Worm (Caenorhabditis elegans) whole organism, late embryonic: ENCODE results near the gene lgg-1.

Source experiments
- C08G9.2 ChIP-seq: sonication (generic microtip); optimal IDR thresholded peaks from 2 replicates; lab custom pipeline; 2016; ENCODE audit warnings: mild to moderate bottlenecking, missing genetic modification characterization, moderate library complexity, missing compliant biosample characterization
- K09A11.1 ChIP-seq: sonication (generic microtip); optimal IDR thresholded peaks from 2 replicates; lab custom pipeline; 2017; ENCODE audit warnings: antibody characterized with exemption, mild to moderate bottlenecking, missing genetic modification characterization, missing compliant biosample characterization; ENCODE audit not compliant: insufficient read depth
- Y22D7AL.16 ChIP-seq: sonication (generic microtip); optimal IDR thresholded peaks from 2 replicates; lab custom pipeline; 2016; ENCODE audit warnings: missing genetic modification characterization, missing compliant biosample characterization
- ahr-1 ChIP-seq: sonication (generic microtip); optimal IDR thresholded peaks from 2 replicates; lab custom pipeline; 2016; ENCODE audit warnings: missing genetic modification characterization, missing compliant biosample characterization
- ceh-14 ChIP-seq: sonication (generic microtip); optimal IDR thresholded peaks from 2 replicates; lab custom pipeline; 2016; ENCODE audit warnings: missing genotype, missing genetic modification characterization, missing compliant biosample characterization
- ceh-19 ChIP-seq: fragments of 200-800 bp; sonication (Bioruptor generic); optimal IDR thresholded peaks from 2 replicates; lab custom pipeline; 2018; ENCODE audit warnings: mild to moderate bottlenecking, missing genetic modification characterization, missing compliant biosample characterization
- ceh-30 ChIP-seq: fragments of 150-350 bp; optimal IDR thresholded peaks from 2 replicates; lab custom pipeline; 2014; ENCODE audit warnings: missing biosample characterization, missing genetic modification characterization
- ceh-34 ChIP-seq: sonication (generic microtip); optimal IDR thresholded peaks from 2 replicates; lab custom pipeline; 2016; ENCODE audit warnings: mild to moderate bottlenecking, missing genetic modification characterization, missing compliant biosample characterization
- ceh-45 ChIP-seq: fragments of 200-800 bp; sonication (Bioruptor generic); IDR thresholded peaks from 2 replicates; pipeline ENCODE4 v1.3.6; 2022; ENCODE audit warnings: missing genetic modification reagents, missing genetic modification characterization, missing compliant biosample characterization
- ceh-48 ChIP-seq: sonication (generic microtip); optimal IDR thresholded peaks from 2 replicates; lab custom pipeline; 2016; ENCODE audit warnings: missing genetic modification characterization, inconsistent platforms, missing compliant biosample characterization
- ceh-6 ChIP-seq: fragments of 200-800 bp; sonication (Bioruptor generic); optimal IDR thresholded peaks from 2 replicates; lab custom pipeline; 2018; ENCODE audit warnings: mild to moderate bottlenecking, missing genetic modification characterization, missing compliant biosample characterization
- che-1 ChIP-seq: sonication (generic microtip); optimal IDR thresholded peaks from 2 replicates; lab custom pipeline; 2016; ENCODE audit warnings: mild to moderate bottlenecking, missing genetic modification characterization, missing compliant biosample characterization
- dve-1 ChIP-seq: sonication (generic microtip); optimal IDR thresholded peaks from 2 replicates; lab custom pipeline; 2017; ENCODE audit warnings: antibody characterized with exemption, mild to moderate bottlenecking, missing genetic modification characterization, missing compliant biosample characterization
- elt-4 ChIP-seq: sonication (generic microtip); optimal IDR thresholded peaks from 2 replicates; lab custom pipeline; 2016; ENCODE audit warnings: missing genetic modification characterization, missing compliant biosample characterization
- fax-1 ChIP-seq: sonication (generic microtip); optimal IDR thresholded peaks from 2 replicates; lab custom pipeline; 2016; ENCODE audit warnings: missing genotype, missing genetic modification characterization, missing compliant biosample characterization
- fkh-10 ChIP-seq: fragments of 150-350 bp; optimal IDR thresholded peaks from 2 replicates; lab custom pipeline; 2014; ENCODE audit warnings: missing biosample characterization, missing genetic modification reagents, missing genetic modification characterization
- hlh-15 ChIP-seq: sonication (generic microtip); optimal IDR thresholded peaks from 2 replicates; lab custom pipeline; 2016; ENCODE audit warnings: missing genetic modification characterization, missing compliant biosample characterization
- hlh-30 ChIP-seq: sonication (generic microtip); optimal IDR thresholded peaks from 2 replicates; lab custom pipeline; 2017; ENCODE audit warnings: antibody characterized with exemption, missing genetic modification characterization, missing compliant biosample characterization; ENCODE audit not compliant: insufficient read depth
- hlh-8 ChIP-seq: sonication (generic microtip); optimal IDR thresholded peaks from 2 replicates; lab custom pipeline; 2016; ENCODE audit warnings: missing genotype, missing genetic modification characterization, missing compliant biosample characterization
- lim-6 ChIP-seq: sonication (generic microtip); optimal IDR thresholded peaks from 2 replicates; lab custom pipeline; 2016; ENCODE audit warnings: missing genetic modification characterization, missing compliant biosample characterization
- madf-2 ChIP-seq: sonication (generic microtip); optimal IDR thresholded peaks from 2 replicates; lab custom pipeline; 2017; ENCODE audit warnings: missing genetic modification characterization, missing compliant biosample characterization
- nhr-11 ChIP-seq: fragments of 150-350 bp; optimal IDR thresholded peaks from 2 replicates; lab custom pipeline; 2014; ENCODE audit warnings: missing biosample characterization, missing genetic modification characterization
- npax-4 ChIP-seq: sonication (generic microtip); optimal IDR thresholded peaks from 2 replicates; lab custom pipeline; 2016; ENCODE audit warnings: missing genetic modification characterization, missing compliant biosample characterization
- pag-3 ChIP-seq: sonication (generic microtip); optimal IDR thresholded peaks from 2 replicates; lab custom pipeline; 2016; ENCODE audit warnings: missing compliant biosample characterization, missing genetic modification characterization, borderline replicate concordance
- pax-1 ChIP-seq: fragments of 150-350 bp; optimal IDR thresholded peaks from 2 replicates; lab custom pipeline; 2014; ENCODE audit warnings: missing biosample characterization, missing genetic modification characterization
- pha-2 ChIP-seq: sonication (generic microtip); optimal IDR thresholded peaks from 2 replicates; lab custom pipeline; 2017; ENCODE audit warnings: mild to moderate bottlenecking, missing genetic modification characterization, missing compliant biosample characterization
- pha-4 ChIP-seq: fragments of 150-350 bp; optimal IDR thresholded peaks from 2 replicates; lab custom pipeline; 2018; ENCODE audit warnings: missing biosample characterization, missing genetic modification reagents, missing genetic modification characterization
- pqm-1 ChIP-seq: sonication (generic microtip); optimal IDR thresholded peaks from 2 replicates; lab custom pipeline; 2016; ENCODE audit warnings: missing genetic modification characterization, missing compliant biosample characterization
- ref-2 ChIP-seq: sonication (generic microtip); optimal IDR thresholded peaks from 2 replicates; lab custom pipeline; 2016; ENCODE audit warnings: missing genetic modification characterization, missing compliant biosample characterization
- sox-2 ChIP-seq: fragments of 200-800 bp; sonication (Bioruptor generic); IDR thresholded peaks from 2 replicates; pipeline ENCODE4 v1.3.6; 2022; ENCODE audit warnings: missing genetic modification reagents, missing genetic modification characterization, missing compliant biosample characterization
- syd-9 ChIP-seq: sonication (generic microtip); optimal IDR thresholded peaks from 2 replicates; lab custom pipeline; 2016; ENCODE audit warnings: mild to moderate bottlenecking, missing genetic modification characterization, moderate library complexity, missing compliant biosample characterization
- tbx-2 ChIP-seq: sonication (generic microtip); optimal IDR thresholded peaks from 2 replicates; lab custom pipeline; 2016; ENCODE audit warnings: missing genetic modification characterization, missing compliant biosample characterization
- unc-3 ChIP-seq, 2 experiments: fragments of 200-800 bp in 1 of 2; sonication (Bioruptor generic) in 1 of 2; sonication (generic microtip) in 1 of 2; conservative IDR thresholded peaks in 1 of 2; optimal IDR thresholded peaks in 1 of 2; 2 replicates each; pipeline versions ENCODE4 v1.3.6 to Lab custom; 2016 to 2022; ENCODE audit warnings: missing compliant biosample characterization in 2 of 2, missing genetic modification characterization in 2 of 2, missing genetic modification reagents in 1 of 2

lgg-1 gene

ce11 chrII:6383183-6383695 is 35.7 kb upstream of the lgg-1 start, which contains the start of gene F58F12.1 (continued):
- TF ChIP-seq unc-3 (GFP tag; conservative IDR thresholded peaks at IDR 0.05; lab: Robert Waterston, UW) (no peak), unc-3 (tag; optimal IDR thresholded peaks at IDR 0.05; lab: Kevin White, UChicago) (no peak), fax-1 (tag; lab: Kevin White, UChicago) (peak; percentile 59), npax-4 (tag; lab: Kevin White, UChicago) (no peak), hlh-30 (no peak), tbx-2 (tag; lab: Kevin White, UChicago) (peak; percentile 88), ceh-48 (tag; lab: Kevin White, UChicago) (no peak), syd-9 (no peak), nhr-11 (tag; lab: Kevin White, UChicago) (no peak), ref-2 (tag; lab: Kevin White, UChicago) (peak; percentile 56), madf-2 (no peak), ceh-14 (tag; lab: Kevin White, UChicago) (peak; percentile 61), ceh-34 (tag; lab: Kevin White, UChicago) (peak; percentile 31), Y22D7AL.16 (tag; lab: Kevin White, UChicago) (no peak), C08G9.2 (tag; lab: Kevin White, UChicago) (peak; percentile 83), pha-2 (no peak), lim-6 (no peak), pha-4 (tag; lab: Kevin White, UChicago) (no peak), fkh-10 (GFP tag; lab: Kevin White, UChicago) (no peak), sox-2 (GFP tag; lab: Robert Waterston, UW) (no peak), dve-1 (tag; lab: Kevin White, UChicago) (no peak)
- TF ChIP-seq, all 69 proteins: peak for 22

- TF ChIP-seq che-1 (tag; lab: Kevin White, UChicago) (no peak), pha-2 (no peak), ceh-6 (GFP tag; lab: Kevin White, UChicago) (no peak), nhr-11 (tag; lab: Kevin White, UChicago) (no peak), hlh-8 (no peak), pqm-1 (tag; lab: Kevin White, UChicago) (no peak), hlh-15 (tag; lab: Kevin White, UChicago) (no peak), dve-1 (tag; lab: Kevin White, UChicago) (no peak)
Observed at ce11 chrII:6380866-6381265, 33.3 kb upstream of the lgg-1 start, which contains the start of gene F58F12.12. F58F12.12 (plus strand) TSS chrII:6381166.

ce11 chrII:6379038-6379563 is 31.6 kb upstream of the lgg-1 start:
- TF ChIP-seq unc-3 (GFP tag; conservative IDR thresholded peaks at IDR 0.05; lab: Robert Waterston, UW), result no peak
- TF ChIP-seq unc-3 (tag; optimal IDR thresholded peaks at IDR 0.05; lab: Kevin White, UChicago), result no peak
- TF ChIP-seq elt-4, result no peak
- TF ChIP-seq ceh-19, result no peak
- TF ChIP-seq pha-4 (tag; lab: Kevin White, UChicago), result no peak
- TF ChIP-seq ceh-34 (tag; lab: Kevin White, UChicago), result no peak

- TF ChIP-seq syd-9, result no peak
- TF ChIP-seq, all 69 proteins: peak for 0
Observed at ce11 chrII:6377381-6377948, 29.9 kb upstream of the lgg-1 start.

- TF ChIP-seq ceh-45 (GFP tag; lab: Robert Waterston, UW) (no peak), hlh-30 (no peak), ceh-30 (tag; lab: Kevin White, UChicago) (no peak), pag-3 (tag; lab: Kevin White, UChicago) (no peak), pha-2 (no peak), K09A11.1 (tag; lab: Kevin White, UChicago) (no peak), pqm-1 (tag; lab: Kevin White, UChicago) (no peak), pax-1 (tag; lab: Kevin White, UChicago) (no peak), ahr-1 (no peak)
Observed at ce11 chrII:6376693-6377092, 29.2 kb upstream of the lgg-1 start.
